Fruit fly (Drosophila melanogaster): ENCODE results near the gene pst.

DNA sequence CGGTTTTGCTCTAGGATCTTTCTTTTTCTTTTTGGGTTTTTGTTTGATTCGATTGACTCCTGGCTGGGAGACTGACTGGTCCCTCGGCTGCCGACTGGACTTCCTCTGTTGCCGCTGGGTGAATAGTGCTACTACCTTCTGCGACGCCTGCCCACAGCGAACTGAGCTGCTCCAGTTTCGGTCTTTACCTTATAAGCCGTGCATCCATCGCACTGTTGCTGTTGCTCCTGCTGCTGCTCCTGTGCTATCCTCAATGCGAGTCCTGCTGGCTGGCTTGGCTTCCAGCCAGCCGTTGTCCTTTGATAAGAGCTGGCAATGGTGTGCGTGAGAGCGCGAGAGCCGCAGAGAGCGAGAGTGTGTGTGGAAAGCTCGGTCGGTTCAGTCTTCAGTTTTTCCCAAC, 47.3 kb downstream of the pst start, which contains the start of gene unc-13-4A:
- no peak for TF ChIP-seq CG34367 (tag; optimal IDR thresholded peaks at IDR 0.05)
- TF ChIP-seq gl (tag; optimal IDR thresholded peaks at IDR 0.05) = no peak
- no peak for TF ChIP-seq CG9948 (tag; optimal IDR thresholded peaks at IDR 0.05)
- no peak for TF ChIP-seq CG13204 (GFP tag; optimal IDR thresholded peaks at IDR 0.05)
- no peak for TF ChIP-seq Snoo (tag; optimal IDR thresholded peaks at IDR 0.05)
- no peak for TF ChIP-seq fd96Ca (GFP tag; IDR thresholded peaks at IDR 0.05)
- TF ChIP-seq Ets98B (GFP tag; IDR thresholded peaks at IDR 0.05) = no peak
- no peak for TF ChIP-seq CG4496 (GFP tag; IDR thresholded peaks at IDR 0.05)
- TF ChIP-seq D1 (tag; optimal IDR thresholded peaks at IDR 0.05) = no peak
- no peak for TF ChIP-seq CG17806 (tag; optimal IDR thresholded peaks at IDR 0.05)
- no peak for TF ChIP-seq CG8159 (tag; optimal IDR thresholded peaks at IDR 0.05)
- TF ChIP-seq rn (GFP tag; IDR thresholded peaks at IDR 0.05) = no peak

All from whole organism, pupa.